Worm (Caenorhabditis elegans) whole organism, L4/young adult: ENCODE data around the gene C24A3.9.

ENCODE experiments used
- W03F9.2 ChIP-seq: fragments of 150-350 bp; optimal IDR thresholded peaks from 2 replicates; lab custom pipeline; 2014; ENCODE audit warnings: missing biosample characterization, missing genetic modification characterization
- dao-5 ChIP-seq: sonication (generic microtip); optimal IDR thresholded peaks from 2 replicates; lab custom pipeline; 2016; ENCODE audit warnings: missing genotype, missing genetic modification characterization, moderate library complexity, missing compliant biosample characterization
- him-1 ChIP-seq: sonication (generic microtip); optimal IDR thresholded peaks from 2 replicates; lab custom pipeline; 2016; ENCODE audit warnings: missing genotype, missing genetic modification reagents, missing genetic modification characterization, missing compliant biosample characterization

ce11 chrX:8971461-8971860 lies 38.9 kb downstream of the C24A3.9 start:
- TF ChIP-seq W03F9.2 (tag; lab: Kevin White, UChicago) (peak; percentile 48), him-1 (peak; percentile 19), dao-5 (tag; lab: Kevin White, UChicago) (no peak)
